Fruit fly (Drosophila melanogaster) whole organism, pupa: Measurements from ENCODE around the gene CG14115.

Experiments
- CG10348 ChIP-seq: fragments of 200-800 bp; sonication (Bioruptor generic); IDR thresholded peaks from 2 replicates; pipeline ENCODE4 v1.3.6; 2022; ENCODE audit warnings: missing biosample characterization, missing genetic modification characterization
- CG12605 ChIP-seq: fragments of 200-800 bp; sonication (Bioruptor generic); IDR thresholded peaks from 2 replicates; pipeline ENCODE4 v1.3.6; 2022; ENCODE audit warnings: missing biosample characterization, missing genetic modification characterization
- CG13204 ChIP-seq: fragments of 200-800 bp; sonication (Bioruptor generic); optimal IDR thresholded peaks from 2 replicates; lab custom pipeline; 2018; ENCODE audit warnings: missing biosample characterization, mild to moderate bottlenecking, missing genetic modification characterization, moderate library complexity
- CG14655 ChIP-seq: fragments of 200-800 bp; sonication (Bioruptor generic); optimal IDR thresholded peaks from 3 replicates; lab custom pipeline; 2017; ENCODE audit warnings: mild to moderate bottlenecking, missing biosample characterization, missing genetic modification reagents, missing genetic modification characterization
- CG15710 ChIP-seq: fragments of 200-800 bp; sonication (Bioruptor generic); optimal IDR thresholded peaks from 2 replicates; lab custom pipeline; 2018; ENCODE audit warnings: missing biosample characterization, mild to moderate bottlenecking, missing genetic modification characterization, moderate library complexity
- CG17806 ChIP-seq: fragments of 200-800 bp; sonication (Bioruptor generic); optimal IDR thresholded peaks from 2 replicates; lab custom pipeline; 2018; ENCODE audit warnings: missing biosample characterization, mild to moderate bottlenecking, missing genetic modification characterization, moderate library complexity
- CG32121 ChIP-seq: fragments of 200-800 bp; sonication (Bioruptor generic); IDR thresholded peaks from 2 replicates; pipeline ENCODE4 v1.3.6; 2022; ENCODE audit warnings: missing biosample characterization, missing genetic modification characterization
- CG34367 ChIP-seq: fragments of 200-800 bp; sonication (Bioruptor generic); optimal IDR thresholded peaks from 2 replicates; lab custom pipeline; 2018; ENCODE audit warnings: missing biosample characterization, mild to moderate bottlenecking, missing genetic modification characterization
- CG4496 ChIP-seq: fragments of 200-800 bp; sonication (Bioruptor generic); IDR thresholded peaks from 3 replicates; pipeline ENCODE4 v1.3.6; 2022; ENCODE audit warnings: missing biosample characterization, missing genetic modification characterization
- CG8159 ChIP-seq: fragments of 200-800 bp; sonication (Bioruptor generic); optimal IDR thresholded peaks from 3 replicates; lab custom pipeline; 2018; ENCODE audit warnings: missing biosample characterization, mild to moderate bottlenecking, missing genetic modification characterization, moderate library complexity
- CG8301 ChIP-seq: fragments of 200-800 bp; sonication (Bioruptor generic); optimal IDR thresholded peaks from 2 replicates; lab custom pipeline; 2018; ENCODE audit warnings: missing biosample characterization, mild to moderate bottlenecking, missing genetic modification characterization
- CG9948 ChIP-seq: fragments of 200-800 bp; sonication (Bioruptor generic); optimal IDR thresholded peaks from 2 replicates; lab custom pipeline; 2018; ENCODE audit warnings: missing biosample characterization, mild to moderate bottlenecking, missing genetic modification characterization, moderate library complexity
- D1 ChIP-seq: fragments of 200-800 bp; sonication (Bioruptor generic); optimal IDR thresholded peaks from 2 replicates; lab custom pipeline; 2018; ENCODE audit warnings: missing biosample characterization, mild to moderate bottlenecking, missing genetic modification characterization, moderate library complexity
- EcR ChIP-seq: fragments of 200-800 bp; sonication (Bioruptor generic); optimal IDR thresholded peaks from 3 replicates; lab custom pipeline; 2019; ENCODE audit warnings: missing biosample characterization, missing genetic modification characterization, mild to moderate bottlenecking, moderate library complexity, missing genetic modification reagents
- Ets98B ChIP-seq: fragments of 200-800 bp; sonication (Bioruptor generic); IDR thresholded peaks from 2 replicates; pipeline ENCODE4 v1.3.6; 2022; ENCODE audit warnings: missing biosample characterization, missing genetic modification characterization
- Pif1A ChIP-seq: fragments of 200-800 bp; sonication (Bioruptor generic); optimal IDR thresholded peaks from 3 replicates; lab custom pipeline; 2016; ENCODE audit warnings: missing biosample characterization, missing genetic modification characterization
- Pif1B ChIP-seq: fragments of 200-800 bp; sonication (Bioruptor generic); optimal IDR thresholded peaks from 3 replicates; lab custom pipeline; 2016; ENCODE audit warnings: missing biosample characterization, missing genetic modification characterization
- Snoo ChIP-seq: fragments of 200-800 bp; sonication (Bioruptor generic); optimal IDR thresholded peaks from 3 replicates; lab custom pipeline; 2017; ENCODE audit warnings: missing biosample characterization, mild to moderate bottlenecking, missing genetic modification characterization, inconsistent platforms
- fd96Ca ChIP-seq: fragments of 200-800 bp; sonication (Bioruptor generic); IDR thresholded peaks from 3 replicates; pipeline ENCODE4 v1.3.6; 2022; ENCODE audit warnings: missing biosample characterization, missing genetic modification characterization
- gl ChIP-seq: fragments of 200-800 bp; sonication (Bioruptor generic); optimal IDR thresholded peaks from 2 replicates; lab custom pipeline; 2018; ENCODE audit warnings: missing biosample characterization, mild to moderate bottlenecking, missing genetic modification characterization
- rn ChIP-seq: fragments of 200-800 bp; sonication (Bioruptor generic); IDR thresholded peaks from 2 replicates; pipeline ENCODE4 v1.3.6; 2022; ENCODE audit warnings: missing biosample characterization, missing genetic modification characterization

Gene CG14115

DNA sequence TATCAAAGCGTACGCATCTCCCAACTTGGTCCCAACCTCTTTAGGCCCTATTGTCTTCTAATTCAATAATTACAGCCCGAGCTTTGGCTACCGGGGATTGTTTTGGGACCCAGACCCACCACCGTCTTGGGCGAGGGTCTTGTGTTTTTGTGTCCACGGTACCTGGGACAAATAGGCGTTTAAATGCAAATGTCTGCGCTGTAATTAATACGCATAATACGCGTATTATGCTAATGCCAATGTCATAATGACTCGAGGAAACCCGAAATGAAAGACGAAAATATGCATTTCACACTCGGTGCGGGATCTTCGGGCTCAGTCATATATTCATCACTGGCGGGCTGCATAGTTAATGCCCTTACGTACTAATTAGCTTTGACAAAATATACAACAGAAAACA is 3.1 kb upstream of the CG14115 start:
- TF ChIP-seq EcR (GFP tag; lab: Kevin White, UChicago) (no peak), Pif1B (GFP tag; lab: Kevin White, UChicago) (no peak), Pif1A (no peak), CG13204 (GFP tag; lab: Kevin White, UChicago) (no peak), CG32121 (GFP tag; lab: Robert Waterston, UW) (no peak), CG4496 (GFP tag; lab: Robert Waterston, UW) (no peak), gl (tag; lab: Kevin White, UChicago) (no peak), CG17806 (tag; lab: Kevin White, UChicago) (no peak), CG10348 (no peak), CG8301 (tag; lab: Kevin White, UChicago) (no peak), CG34367 (tag; lab: Kevin White, UChicago) (no peak), Ets98B (GFP tag; lab: Robert Waterston, UW) (no peak), Snoo (tag; lab: Kevin White, UChicago) (no peak), CG15710 (tag; lab: Kevin White, UChicago) (no peak), CG8159 (tag; lab: Kevin White, UChicago) (no peak), D1 (no peak), CG9948 (tag; lab: Kevin White, UChicago) (no peak)

DNA sequence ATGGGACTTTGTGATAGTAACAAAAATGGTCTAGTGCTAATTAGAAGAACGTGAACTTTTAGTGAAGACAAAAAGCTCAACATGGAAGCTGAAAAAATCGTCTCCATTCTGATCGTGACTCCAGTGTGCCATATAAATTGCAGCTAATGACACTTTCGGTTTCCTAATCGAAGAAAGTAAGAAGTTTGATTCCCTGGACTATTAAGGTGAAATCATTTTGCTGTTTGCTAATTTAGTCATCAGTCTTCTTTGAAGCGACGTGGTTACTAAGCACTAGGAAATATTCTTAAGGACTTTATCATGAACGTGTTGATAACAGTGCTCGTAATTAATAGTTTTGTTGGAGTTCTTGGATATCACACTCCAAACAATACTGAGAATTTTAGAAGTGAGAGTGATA is 1.5 kb upstream of the CG14115 start, which contains the start of gene CG34429:
Gene CG34429, plus strand, starts transcription at position 301 of the 400 bp plus-strand sequence.
- TF ChIP-seq EcR (GFP tag; lab: Kevin White, UChicago) (no peak), Snoo (tag; lab: Kevin White, UChicago) (no peak), gl (tag; lab: Kevin White, UChicago) (no peak), CG10348 (no peak), CG8159 (tag; lab: Kevin White, UChicago) (no peak), Pif1A (no peak), CG32121 (GFP tag; lab: Robert Waterston, UW) (no peak), CG15710 (tag; lab: Kevin White, UChicago) (no peak)

DNA sequence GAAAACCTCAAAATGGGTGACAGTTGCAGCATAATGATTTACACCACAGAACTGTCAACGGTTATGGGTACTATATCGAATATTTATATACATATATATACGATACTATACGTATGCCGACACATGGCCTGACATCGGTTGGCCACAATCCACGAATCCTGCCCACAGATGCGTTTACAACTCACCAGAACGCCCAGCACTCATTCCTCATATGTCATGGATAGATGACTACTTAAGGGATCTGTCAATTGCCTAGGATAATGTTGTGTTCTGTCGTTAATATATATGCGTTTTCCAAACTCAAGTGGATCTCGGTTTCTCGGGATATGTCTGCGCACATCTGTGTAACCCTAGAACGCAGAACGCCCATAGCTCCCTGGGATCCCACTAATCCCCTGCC is 2.8 kb downstream of the CG14115 start:
- TF ChIP-seq D1, result no peak
- no peak for TF ChIP-seq Pif1B (GFP tag; lab: Kevin White, UChicago)
- no peak for TF ChIP-seq CG9948 (tag; lab: Kevin White, UChicago)
- TF ChIP-seq CG17806 (tag; lab: Kevin White, UChicago), result no peak
- no peak for TF ChIP-seq Ets98B (GFP tag; lab: Robert Waterston, UW)
- TF ChIP-seq rn (GFP tag; lab: Robert Waterston, UW), result no peak
- no peak for TF ChIP-seq CG8159 (tag; lab: Kevin White, UChicago)
- no peak for TF ChIP-seq CG34367 (tag; lab: Kevin White, UChicago)
- TF ChIP-seq CG8301 (tag; lab: Kevin White, UChicago), result no peak
- no peak for TF ChIP-seq CG10348
- no peak for TF ChIP-seq CG32121 (GFP tag; lab: Robert Waterston, UW)
- no peak for TF ChIP-seq fd96Ca
- no peak for TF ChIP-seq EcR (GFP tag; lab: Kevin White, UChicago)

DNA sequence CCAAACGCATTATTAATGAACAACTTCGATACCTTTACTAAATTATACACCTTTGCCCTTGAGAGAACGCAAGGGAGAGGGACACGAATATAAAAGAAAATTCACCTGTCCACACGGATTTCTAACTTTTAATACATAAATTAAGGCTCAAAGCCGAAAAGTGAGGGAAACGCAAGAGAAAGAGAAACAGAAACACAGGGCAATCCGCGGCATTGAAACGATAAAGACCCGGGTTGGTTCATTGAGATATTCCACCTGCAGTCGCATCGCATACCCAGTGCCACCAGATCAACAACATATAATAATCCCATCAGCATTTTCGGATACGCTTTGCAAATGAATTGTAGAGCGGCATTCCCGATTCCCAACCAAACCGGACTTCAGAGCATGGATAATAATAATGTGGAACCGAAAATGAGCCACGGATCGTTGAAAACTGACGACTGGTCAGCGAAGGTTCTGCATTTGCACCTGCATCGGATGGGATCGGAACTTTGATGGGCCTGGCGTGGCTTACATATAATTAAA is 10.5 kb downstream of the CG14115 start:
- TF ChIP-seq CG4496 (GFP tag; lab: Robert Waterston, UW), result no peak
- TF ChIP-seq CG32121 (GFP tag; lab: Robert Waterston, UW), result no peak
- no peak for TF ChIP-seq CG17806 (tag; lab: Kevin White, UChicago)
- TF ChIP-seq CG15710 (tag; lab: Kevin White, UChicago), result no peak
- TF ChIP-seq CG12605 (GFP tag; lab: Robert Waterston, UW), result no peak
- no peak for TF ChIP-seq CG10348
- TF ChIP-seq EcR (GFP tag; lab: Kevin White, UChicago), result no peak
- TF ChIP-seq D1, result no peak
- TF ChIP-seq Pif1A, result no peak
- TF ChIP-seq gl (tag; lab: Kevin White, UChicago), result no peak
- no peak for TF ChIP-seq rn (GFP tag; lab: Robert Waterston, UW)
- no peak for TF ChIP-seq CG34367 (tag; lab: Kevin White, UChicago)
- TF ChIP-seq Pif1B (GFP tag; lab: Kevin White, UChicago), result no peak
- no peak for TF ChIP-seq CG14655
- TF ChIP-seq CG9948 (tag; lab: Kevin White, UChicago), result no peak
- TF ChIP-seq CG8301 (tag; lab: Kevin White, UChicago), result no peak
- no peak for TF ChIP-seq Ets98B (GFP tag; lab: Robert Waterston, UW)
- no peak for TF ChIP-seq fd96Ca
- no peak for TF ChIP-seq CG8159 (tag; lab: Kevin White, UChicago)
- TF ChIP-seq, all 21 proteins: peak for 0

DNA sequence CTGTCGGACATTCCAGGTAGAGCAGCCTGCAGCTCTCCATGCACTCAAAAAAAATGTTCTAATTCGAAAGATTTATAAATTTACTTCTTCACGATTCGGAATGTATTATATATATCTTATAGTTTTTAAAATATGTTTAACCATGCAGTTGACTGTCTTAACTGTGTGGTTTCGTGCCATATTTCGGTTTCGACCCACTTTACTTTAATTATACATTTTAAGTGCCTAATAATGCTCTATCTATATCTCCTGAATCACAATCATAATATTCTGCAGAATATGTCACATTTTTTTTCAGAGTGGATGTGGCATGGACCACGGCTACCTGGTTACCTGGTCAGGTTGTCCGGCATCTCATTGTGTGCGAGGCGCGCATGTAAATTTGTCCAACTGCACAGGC is 11.6 kb downstream of the CG14115 start:
- TF ChIP-seq fd96Ca, result no peak
- no peak for TF ChIP-seq D1
- no peak for TF ChIP-seq gl (tag; lab: Kevin White, UChicago)
- TF ChIP-seq CG10348, result no peak
- peak; percentile 4 for TF ChIP-seq CG13204 (GFP tag; lab: Kevin White, UChicago)
- TF ChIP-seq CG15710 (tag; lab: Kevin White, UChicago), result peak; percentile 20
- no peak for TF ChIP-seq Snoo (tag; lab: Kevin White, UChicago)
- TF ChIP-seq Pif1B (GFP tag; lab: Kevin White, UChicago), result peak; percentile 36
- peak; percentile 57 for TF ChIP-seq CG9948 (tag; lab: Kevin White, UChicago)
- TF ChIP-seq CG34367 (tag; lab: Kevin White, UChicago), result no peak
- TF ChIP-seq CG14655, result no peak
- TF ChIP-seq EcR (GFP tag; lab: Kevin White, UChicago), result peak; percentile 16
- TF ChIP-seq CG8159 (tag; lab: Kevin White, UChicago), result peak; percentile 63
- TF ChIP-seq CG12605 (GFP tag; lab: Robert Waterston, UW), result no peak
- TF ChIP-seq rn (GFP tag; lab: Robert Waterston, UW), result no peak
- no peak for TF ChIP-seq CG4496 (GFP tag; lab: Robert Waterston, UW)
- peak; percentile 52 for TF ChIP-seq Pif1A
- TF ChIP-seq CG32121 (GFP tag; lab: Robert Waterston, UW), result no peak
- peak; percentile 40 for TF ChIP-seq CG8301 (tag; lab: Kevin White, UChicago)
- peak; percentile 38 for TF ChIP-seq CG17806 (tag; lab: Kevin White, UChicago)
- no peak for TF ChIP-seq Ets98B (GFP tag; lab: Robert Waterston, UW)
